Worm (Caenorhabditis elegans) whole organism, young adult: ENCODE data around the gene F32D1.8.

Source experiments
- snpc-4 ChIP-seq, 5 experiments: fragments of 150-350 bp in 1 of 5; sonication (generic microtip) in 4 of 5; optimal IDR thresholded peaks; 2 replicates each; lab custom pipeline; 2014 to 2018; ENCODE audit warnings: missing genetic modification characterization in 5 of 5, missing biosample characterization in 3 of 5, antibody characterized with exemption in 2 of 5, mild to moderate bottlenecking in 2 of 5, missing compliant biosample characterization in 2 of 5, missing genotype in 2 of 5, moderate library complexity in 2 of 5, missing genetic modification reagents in 1 of 5
- somi-1 ChIP-seq: fragments of 200-800 bp; sonication (Bioruptor generic); optimal IDR thresholded peaks from 2 replicates; lab custom pipeline; 2018; ENCODE audit warnings: mild to moderate bottlenecking, missing genetic modification characterization, missing compliant biosample characterization
- unc-130 ChIP-seq: sonication (generic microtip); optimal IDR thresholded peaks from 2 replicates; lab custom pipeline; 2016; ENCODE audit warnings: missing genetic modification reagents, missing genetic modification characterization, missing compliant biosample characterization

ce11 chrV:4421475-4421874 is 44.0 kb upstream of the F32D1.8 start, which contains the start of gene skr-14:
- TF ChIP-seq unc-130 = no peak
- no peak for TF ChIP-seq snpc-4 (GFP tag; optimal IDR thresholded peaks at IDR 0.05; lab: Kevin White, UChicago)
- TF ChIP-seq snpc-4 (tag; optimal IDR thresholded peaks at IDR 0.05; lab: Kevin White, UChicago) = no peak
- TF ChIP-seq somi-1 (GFP tag; lab: Kevin White, UChicago) = no peak
